Worm (Caenorhabditis elegans): ENCODE measurements around the gene K06H6.5.

K06H6.5 gene

DNA sequence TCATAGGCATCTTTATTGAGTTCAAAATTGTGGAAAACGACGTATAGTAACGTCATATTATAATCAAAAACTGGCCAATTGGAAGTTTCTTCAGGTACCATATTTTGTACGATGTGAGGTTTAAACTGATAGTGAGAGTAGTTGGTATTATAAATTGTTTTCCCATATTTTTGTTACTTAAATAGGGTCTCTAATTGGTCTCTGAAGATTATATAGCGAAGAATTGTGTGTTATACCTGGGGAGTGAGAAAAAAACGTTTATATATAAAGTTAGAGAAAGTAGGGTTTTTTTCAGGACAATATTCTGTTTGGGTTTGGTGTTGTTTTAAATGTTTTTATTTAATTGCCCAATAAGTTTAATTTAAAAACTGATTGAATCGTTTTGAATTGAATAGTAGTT is 48.8 kb downstream of the K06H6.5 start, which contains the start of gene srt-17:
TSS of gene srt-17 (minus strand) at position 101 of the 400 bp plus-strand sequence.
- no peak for TF ChIP-seq unc-39 (tag; optimal IDR thresholded peaks at IDR 0.05)
- no peak for TF ChIP-seq set-16 (GFP tag; IDR thresholded peaks at IDR 0.05)
- no peak for TF ChIP-seq lin-39 (tag; optimal IDR thresholded peaks at IDR 0.05)
- TF ChIP-seq zag-1 (tag; optimal IDR thresholded peaks at IDR 0.05): no peak
- no peak for TF ChIP-seq ceh-82 (tag; optimal IDR thresholded peaks at IDR 0.05)
- TF ChIP-seq saeg-2 (GFP tag; IDR thresholded peaks at IDR 0.05): no peak
- no peak for TF ChIP-seq egl-27 (tag; optimal IDR thresholded peaks at IDR 0.05)
- no peak for TF ChIP-seq snpc-4 (tag; optimal IDR thresholded peaks at IDR 0.05)
- no peak for TF ChIP-seq hif-1 (tag; optimal IDR thresholded peaks at IDR 0.05)
- TF ChIP-seq unc-62 (GFP tag; optimal IDR thresholded peaks at IDR 0.05 in 1 of 2): no peak
- no peak for TF ChIP-seq unc-62 (tag; optimal IDR thresholded peaks at IDR 0.05)
- TF ChIP-seq tag-97 (GFP tag; IDR thresholded peaks at IDR 0.05): no peak
- TF ChIP-seq ZK546.5 (tag; optimal IDR thresholded peaks at IDR 0.05): no peak
- no peak for TF ChIP-seq hlh-11 (tag; optimal IDR thresholded peaks at IDR 0.05)
- no peak for TF ChIP-seq nhr-102 (tag; optimal IDR thresholded peaks at IDR 0.05)
- TF ChIP-seq D1046.2 (GFP tag; IDR thresholded peaks at IDR 0.05): no peak
- TF ChIP-seq vab-7 (GFP tag; IDR thresholded peaks at IDR 0.05): no peak
- TF ChIP-seq dve-1 (tag; optimal IDR thresholded peaks at IDR 0.05; ENCODE audit: insufficient read depth): no peak
- TF ChIP-seq dmd-9 (GFP tag; IDR thresholded peaks at IDR 0.05): no peak
- no peak for TF ChIP-seq lin-13 (GFP tag; optimal IDR thresholded peaks at IDR 0.05)
- no peak for TF ChIP-seq F37D6.2 (tag; optimal IDR thresholded peaks at IDR 0.05)

DNA sequence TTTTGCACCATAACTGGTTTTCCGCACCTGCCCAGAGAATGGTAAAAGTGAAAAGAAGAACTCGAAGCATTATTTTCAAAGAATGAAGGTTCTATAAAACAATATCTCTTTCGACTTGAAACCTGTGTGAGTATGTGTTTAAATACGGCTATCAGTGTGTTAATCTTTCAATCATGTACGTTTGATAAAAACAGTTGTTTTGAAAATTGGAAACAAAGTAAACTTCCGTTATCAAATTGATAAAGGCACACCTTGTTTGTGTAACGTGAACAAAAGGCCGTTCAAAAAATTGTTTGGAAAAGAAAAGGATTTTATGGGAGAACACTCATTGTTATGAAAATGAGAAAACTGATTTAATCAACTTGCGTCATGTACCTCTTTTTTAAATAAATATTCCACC is 50.2 kb downstream of the K06H6.5 start, which contains the start of gene F48G7.7:
TSS of gene F48G7.7 (minus strand) at position 101 of the 400 bp plus-strand sequence.
- TF ChIP-seq dve-1 (tag; optimal IDR thresholded peaks at IDR 0.05; ENCODE audit: insufficient read depth): no peak
- TF ChIP-seq nhr-6 (tag; optimal IDR thresholded peaks at IDR 0.05): no peak
- no peak for TF ChIP-seq daf-16 (GFP tag; optimal IDR thresholded peaks at IDR 0.05)
- peak; percentile 10 for TF ChIP-seq daf-16 (tag; optimal IDR thresholded peaks at IDR 0.05)
- no peak for TF ChIP-seq Y75B8A.6 (GFP tag; IDR thresholded peaks at IDR 0.05)
- TF ChIP-seq unc-62 (GFP tag; optimal IDR thresholded peaks at IDR 0.05 in 1 of 2): peak in 1 of 2 experiments; percentile 29
- no peak for TF ChIP-seq unc-62 (tag; optimal IDR thresholded peaks at IDR 0.05)
- no peak for TF ChIP-seq nhr-111 (GFP tag; optimal IDR thresholded peaks at IDR 0.05)
- TF ChIP-seq Y105C5A.15 (GFP tag; IDR thresholded peaks at IDR 0.05): no peak

DNA sequence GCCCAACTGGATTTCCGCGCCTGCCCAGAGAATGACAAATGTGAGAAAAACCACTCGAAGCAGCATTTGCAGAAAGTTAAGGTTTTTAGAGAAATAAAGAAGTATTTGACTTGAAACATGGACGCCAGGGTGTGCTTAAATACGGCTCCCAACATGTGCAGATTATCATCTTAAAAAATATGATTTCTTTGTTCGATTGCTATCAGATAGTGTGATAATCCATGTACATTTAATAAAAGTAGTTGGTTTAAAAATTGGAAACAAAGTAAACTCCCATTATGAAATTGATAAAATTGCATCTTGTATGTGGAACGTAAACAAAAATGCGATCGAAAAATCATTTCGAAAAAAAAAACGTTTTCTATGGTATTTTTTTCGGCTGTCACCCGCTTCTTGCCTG is 51.4 kb downstream of the K06H6.5 start, which contains the start of gene F48G7.8:
TSS of gene F48G7.8 (minus strand) at position 101 of the 400 bp plus-strand sequence.
- TF ChIP-seq T26A8.4 (GFP tag; IDR thresholded peaks at IDR 0.05): no peak
- no peak for TF ChIP-seq Y48G9A.11 (GFP tag; IDR thresholded peaks at IDR 0.05)
- no peak for TF ChIP-seq spr-1 (tag; optimal IDR thresholded peaks at IDR 0.05)
- TF ChIP-seq ceh-32 (tag; optimal IDR thresholded peaks at IDR 0.05; ENCODE audit: poor library complexity): no peak
- TF ChIP-seq dve-1 (tag; optimal IDR thresholded peaks at IDR 0.05; ENCODE audit: insufficient read depth): no peak
- no peak for TF ChIP-seq nhr-77 (tag; optimal IDR thresholded peaks at IDR 0.05)
- no peak for TF ChIP-seq F44E2.7 (GFP tag; IDR thresholded peaks at IDR 0.05)
- no peak for TF ChIP-seq nhr-10 (tag; optimal IDR thresholded peaks at IDR 0.05)
- no peak for TF ChIP-seq attf-4 (tag; optimal IDR thresholded peaks at IDR 0.05)
- TF ChIP-seq set-16 (GFP tag; IDR thresholded peaks at IDR 0.05): no peak
- TF ChIP-seq lin-13 (GFP tag; optimal IDR thresholded peaks at IDR 0.05): no peak
- TF ChIP-seq ceh-20 (GFP tag; IDR thresholded peaks at IDR 0.05): no peak
- no peak for TF ChIP-seq php-3 (GFP tag; IDR thresholded peaks at IDR 0.05)
- no peak for TF ChIP-seq nhr-237 (tag; optimal IDR thresholded peaks at IDR 0.05)
- TF ChIP-seq zip-11 (GFP tag; IDR thresholded peaks at IDR 0.05): no peak
- no peak for TF ChIP-seq nhr-11 (tag; optimal IDR thresholded peaks at IDR 0.05)
- TF ChIP-seq unc-39 (tag; optimal IDR thresholded peaks at IDR 0.05): no peak
- no peak for TF ChIP-seq ztf-11 (tag; optimal IDR thresholded peaks at IDR 0.05)
- TF ChIP-seq nhr-6 (tag; optimal IDR thresholded peaks at IDR 0.05): no peak

All from whole organism, L4 larva.